Fruit fly (Drosophila melanogaster) whole organism, embryonic: ENCODE measurements around the gene cno.

Source experiments
- CG11696 ChIP-seq: fragments of 200-800 bp; sonication (Bioruptor generic); IDR thresholded peaks from 2 replicates; pipeline ENCODE4 v1.3.6; 2022; ENCODE audit warnings: missing biosample characterization, missing genetic modification characterization
- CG13296 ChIP-seq: fragments of 200-800 bp; sonication (Bioruptor generic); optimal IDR thresholded peaks from 3 replicates; lab custom pipeline; 2018; ENCODE audit warnings: missing biosample characterization, mild to moderate bottlenecking, missing genetic modification characterization
- CG13424 ChIP-seq: fragments of 200-800 bp; sonication (Bioruptor generic); optimal IDR thresholded peaks from 2 replicates; lab custom pipeline; 2019; ENCODE audit warnings: missing biosample characterization, mild to moderate bottlenecking, missing genetic modification characterization, moderate library complexity
- CG13624 ChIP-seq: fragments of 200-800 bp; sonication (Bioruptor generic); optimal IDR thresholded peaks from 2 replicates; lab custom pipeline; 2016; ENCODE audit warnings: missing biosample characterization, missing genetic modification characterization
- CG1602 ChIP-seq: fragments of 200-800 bp; sonication (Bioruptor generic); optimal IDR thresholded peaks from 3 replicates; lab custom pipeline; 2016; ENCODE audit warnings: missing biosample characterization, missing genetic modification characterization
- CG1603 ChIP-seq: fragments of 200-800 bp; sonication (Bioruptor generic); optimal IDR thresholded peaks from 2 replicates; lab custom pipeline; 2019; ENCODE audit warnings: missing biosample characterization, mild to moderate bottlenecking, missing genetic modification characterization, moderate library complexity
- CG17186 ChIP-seq: fragments of 200-800 bp; sonication (Bioruptor generic); optimal IDR thresholded peaks from 3 replicates; lab custom pipeline; 2017; ENCODE audit warnings: missing biosample characterization, missing genetic modification reagents, missing genetic modification characterization
- CG2120 ChIP-seq: fragments of 200-800 bp; sonication (Bioruptor generic); optimal IDR thresholded peaks from 3 replicates; lab custom pipeline; 2016; ENCODE audit warnings: missing biosample characterization, missing genetic modification characterization
- CG30020 ChIP-seq: fragments of 200-800 bp; optimal IDR thresholded peaks from 2 replicates; lab custom pipeline; 2019; ENCODE audit warnings: missing biosample characterization, mild to moderate bottlenecking, missing genetic modification characterization, moderate library complexity
- CG33557 ChIP-seq: fragments of 200-800 bp; sonication (Bioruptor generic); optimal IDR thresholded peaks from 2 replicates; lab custom pipeline; 2019; ENCODE audit warnings: missing biosample characterization, mild to moderate bottlenecking, missing genetic modification characterization, moderate library complexity
- CG3838 ChIP-seq: fragments of 200-800 bp; sonication (Bioruptor generic); optimal IDR thresholded peaks from 3 replicates; lab custom pipeline; 2016; ENCODE audit warnings: missing biosample characterization, missing genetic modification characterization
- CG3995 ChIP-seq: fragments of 200-800 bp; sonication (Bioruptor generic); optimal IDR thresholded peaks from 3 replicates; lab custom pipeline; 2016; ENCODE audit warnings: missing biosample characterization, missing genetic modification characterization
- CG7372 ChIP-seq: fragments of 200-800 bp; sonication (Bioruptor generic); IDR thresholded peaks from 2 replicates; pipeline ENCODE4 v1.3.6; 2022; ENCODE audit warnings: missing biosample characterization, missing genetic modification characterization
- CG7745 ChIP-seq: fragments of 200-800 bp; sonication (Bioruptor generic); optimal IDR thresholded peaks from 2 replicates; lab custom pipeline; 2018; ENCODE audit warnings: missing biosample characterization, mild to moderate bottlenecking, missing genetic modification characterization, moderate library complexity
- CG7963 ChIP-seq: fragments of 200-800 bp; sonication (Bioruptor generic); IDR thresholded peaks from 3 replicates; pipeline ENCODE4 v1.3.6; 2022; ENCODE audit warnings: missing biosample characterization, missing genetic modification characterization; ENCODE audit not compliant: partially characterized antibody
- CG8944 ChIP-seq: fragments of 200-800 bp; sonication (Bioruptor generic); optimal IDR thresholded peaks from 3 replicates; lab custom pipeline; 2016; ENCODE audit warnings: missing biosample characterization, missing genetic modification characterization
- CG9437 ChIP-seq: fragments of 200-800 bp; sonication (Bioruptor generic); optimal IDR thresholded peaks from 2 replicates; lab custom pipeline; 2018; ENCODE audit warnings: missing biosample characterization, mild to moderate bottlenecking, missing genetic modification characterization
- CHES-1-like ChIP-seq: fragments of 200-800 bp; sonication (Bioruptor generic); optimal IDR thresholded peaks from 2 replicates; lab custom pipeline; 2016; ENCODE audit warnings: missing biosample characterization, missing genetic modification characterization
- D19A ChIP-seq: fragments of 200-800 bp; optimal IDR thresholded peaks from 3 replicates; lab custom pipeline; 2019; ENCODE audit warnings: missing biosample characterization, mild to moderate bottlenecking, missing genetic modification characterization, moderate library complexity
- Dek ChIP-seq: fragments of 200-800 bp; sonication (Bioruptor generic); optimal IDR thresholded peaks from 3 replicates; lab custom pipeline; 2019; ENCODE audit warnings: missing biosample characterization, mild to moderate bottlenecking, missing genetic modification characterization, moderate library complexity
- Dfd ChIP-seq, 2 experiments: fragments of >200 bp; optimal IDR thresholded peaks; 2 replicates each; lab custom pipeline; 2017; ENCODE audit warnings: missing biosample characterization in 2 of 2, missing genetic modification characterization in 2 of 2
- Ets65A ChIP-seq: fragments of 200-800 bp; sonication (Bioruptor generic); peaks from one replicate; lab custom pipeline; 2016; ENCODE audit warnings: missing biosample characterization, missing genetic modification characterization
- Hmx ChIP-seq: fragments of 200-800 bp; sonication (Bioruptor generic); optimal IDR thresholded peaks from 2 replicates; lab custom pipeline; 2016; ENCODE audit warnings: missing biosample characterization, missing genetic modification characterization
- Lhr ChIP-seq: fragments of 200-800 bp; sonication (Bioruptor generic); optimal IDR thresholded peaks from 3 replicates; lab custom pipeline; 2017; ENCODE audit warnings: mild to moderate bottlenecking, missing biosample characterization, missing genetic modification reagents, missing genetic modification characterization
- MBD-R2 ChIP-seq: fragments of 200-800 bp; sonication (Bioruptor generic); IDR thresholded peaks from 2 replicates; pipeline ENCODE4 v1.3.6; 2022; ENCODE audit warnings: missing biosample characterization, missing genetic modification characterization
- Meics ChIP-seq: fragments of 200-800 bp; sonication (Bioruptor generic); optimal IDR thresholded peaks from 2 replicates; lab custom pipeline; 2017; ENCODE audit warnings: missing biosample characterization, mild to moderate bottlenecking, missing genetic modification characterization
- NC2α ChIP-seq: fragments of 200-800 bp; sonication (Bioruptor generic); optimal IDR thresholded peaks from 2 replicates; lab custom pipeline; 2016; ENCODE audit warnings: missing biosample characterization, missing genetic modification characterization
- NFAT ChIP-seq: fragments of 200-800 bp; sonication (Bioruptor generic); IDR thresholded peaks from 2 replicates; pipeline ENCODE4 v1.3.6; 2022; ENCODE audit warnings: missing biosample characterization, missing genetic modification characterization
- Stat92E ChIP-seq, 3 experiments: fragments of >200 bp in 2 of 3; fragments of 200-800 bp in 1 of 3; sonication (Bioruptor generic) in 1 of 3; optimal IDR thresholded peaks; 2 replicates each; lab custom pipeline; 2017 to 2019; ENCODE audit warnings: missing biosample characterization in 3 of 3, missing genetic modification characterization in 3 of 3, mild to moderate bottlenecking in 1 of 3, moderate library complexity in 1 of 3
- Xbp1 ChIP-seq: fragments of 200-800 bp; sonication (Bioruptor generic); optimal IDR thresholded peaks from 3 replicates; lab custom pipeline; 2016; ENCODE audit warnings: missing biosample characterization, mild to moderate bottlenecking, missing genetic modification characterization
- en ChIP-seq: fragments of 200-800 bp; sonication (Bioruptor generic); optimal IDR thresholded peaks from 2 replicates; lab custom pipeline; 2016; ENCODE audit warnings: missing biosample characterization, missing genetic modification characterization
- fu2 ChIP-seq: fragments of 200-800 bp; sonication (Bioruptor generic); optimal IDR thresholded peaks from 2 replicates; lab custom pipeline; 2016; ENCODE audit warnings: missing biosample characterization, missing genetic modification characterization
- gro ChIP-seq: fragments of 200-800 bp; sonication (Bioruptor generic); optimal IDR thresholded peaks from 2 replicates; lab custom pipeline; 2016; ENCODE audit warnings: missing biosample characterization, missing genetic modification characterization
- jigr1 ChIP-seq: fragments of 200-800 bp; sonication (Bioruptor generic); IDR thresholded peaks from 3 replicates; pipeline ENCODE4 v1.3.6; 2022; ENCODE audit warnings: missing biosample characterization, missing genetic modification characterization
- lbe ChIP-seq: fragments of 200-800 bp; sonication (Bioruptor generic); optimal IDR thresholded peaks from 2 replicates; lab custom pipeline; 2016; ENCODE audit warnings: missing biosample characterization, mild to moderate bottlenecking, missing genetic modification characterization
- lov ChIP-seq, 2 experiments: fragments of 200-800 bp in 1 of 2; fragments of >200 bp in 1 of 2; sonication (Bioruptor generic) in 1 of 2; IDR thresholded peaks in 1 of 2; optimal IDR thresholded peaks in 1 of 2; 2 replicates in 1 of 2; 3 replicates in 1 of 2; pipeline versions ENCODE4 v1.3.6 to Lab custom; 2017 to 2022; ENCODE audit warnings: missing biosample characterization in 1 of 2, missing genetic modification characterization in 1 of 2
- nau ChIP-seq: fragments of 200-800 bp; sonication (Bioruptor generic); optimal IDR thresholded peaks from 3 replicates; lab custom pipeline; 2017; ENCODE audit warnings: missing biosample characterization, mild to moderate bottlenecking, missing genetic modification characterization, missing genetic modification reagents
- nmo ChIP-seq: fragments of 200-800 bp; sonication (Bioruptor generic); optimal IDR thresholded peaks from 2 replicates; lab custom pipeline; 2018; ENCODE audit warnings: missing biosample characterization, mild to moderate bottlenecking, missing genetic modification characterization, moderate library complexity
- nom ChIP-seq: fragments of 200-800 bp; sonication (Bioruptor generic); optimal IDR thresholded peaks from 2 replicates; lab custom pipeline; 2017; ENCODE audit warnings: missing biosample characterization, missing genetic modification characterization, mild to moderate bottlenecking, moderate library complexity, missing genetic modification reagents
- onecut ChIP-seq: fragments of 200-800 bp; sonication (Bioruptor generic); IDR thresholded peaks from 2 replicates; pipeline ENCODE4 v1.3.6; 2022; ENCODE audit warnings: missing biosample characterization, missing genetic modification characterization
- psq ChIP-seq: fragments of 200-800 bp; sonication (Bioruptor generic); optimal IDR thresholded peaks from 2 replicates; lab custom pipeline; 2017; ENCODE audit warnings: missing biosample characterization, missing genetic modification characterization
- pzg ChIP-seq: fragments of 200-800 bp; sonication (Bioruptor generic); optimal IDR thresholded peaks from 3 replicates; lab custom pipeline; 2018; ENCODE audit warnings: missing biosample characterization, mild to moderate bottlenecking, missing genetic modification characterization, moderate library complexity
- rib ChIP-seq: fragments of 200-800 bp; sonication (Bioruptor generic); IDR thresholded peaks from 2 replicates; pipeline ENCODE4 v1.3.6; 2022; ENCODE audit warnings: missing biosample characterization, missing genetic modification characterization
- scrt ChIP-seq: fragments of 200-800 bp; sonication (Bioruptor generic); optimal IDR thresholded peaks from 2 replicates; lab custom pipeline; 2018; ENCODE audit warnings: missing biosample characterization, mild to moderate bottlenecking, missing genetic modification characterization, moderate library complexity
- sens-2 ChIP-seq: fragments of 200-800 bp; sonication (Bioruptor generic); IDR thresholded peaks from 2 replicates; pipeline ENCODE4 v1.3.6; 2022; ENCODE audit warnings: missing biosample characterization, missing genetic modification characterization
- sna ChIP-seq: fragments of 200-800 bp; sonication (Bioruptor generic); IDR thresholded peaks from 2 replicates; pipeline ENCODE4 v1.3.6; 2022; ENCODE audit warnings: missing biosample characterization, missing genetic modification characterization; ENCODE audit not compliant: partially characterized antibody
- sr ChIP-seq: fragments of 200-800 bp; sonication (Bioruptor generic); IDR thresholded peaks from 3 replicates; pipeline ENCODE4 v1.3.6; 2022; ENCODE audit warnings: missing biosample characterization, missing genetic modification characterization
- stwl ChIP-seq: fragments of 200-800 bp; sonication (Bioruptor generic); optimal IDR thresholded peaks from 3 replicates; lab custom pipeline; 2018; ENCODE audit warnings: missing biosample characterization, mild to moderate bottlenecking, missing genetic modification characterization, moderate library complexity
- wdn ChIP-seq: fragments of 200-800 bp; sonication (Bioruptor generic); IDR thresholded peaks from 2 replicates; pipeline ENCODE4 v1.3.6; 2022; ENCODE audit warnings: missing biosample characterization, missing genetic modification characterization
- wor ChIP-seq: fragments of 200-800 bp; sonication (Bioruptor generic); IDR thresholded peaks from 2 replicates; pipeline ENCODE4 v1.3.6; 2022; ENCODE audit warnings: missing biosample characterization, missing genetic modification characterization

cno gene

dm6 chr3R:5251243-5251865 lies 34.1 kb upstream of the cno start, which contains the start of gene CtsF (continued):
- TF ChIP-seq CG13624 (GFP tag; lab: Kevin White, UChicago) (peak; percentile 40), nau (GFP tag; lab: Kevin White, UChicago) (no peak), onecut (GFP tag; lab: Robert Waterston, UW) (no peak; the same call in 1 of the 2 replicates), scrt (peak; percentile 94), psq (GFP tag; lab: Kevin White, UChicago) (no peak), wdn (no peak), NFAT (GFP tag; lab: Robert Waterston, UW) (no peak), CG3995 (no peak), CG13296 (GFP tag; lab: Kevin White, UChicago) (peak; percentile 30), CG2120 (GFP tag; lab: Kevin White, UChicago) (peak; percentile 15), CG17186 (GFP tag; lab: Kevin White, UChicago) (peak; percentile 70), Meics (GFP tag; lab: Kevin White, UChicago) (no peak), pzg (peak; percentile 93), CHES-1-like (GFP tag; lab: Kevin White, UChicago) (peak; percentile 49), stwl (peak; percentile 78), Dek (tag; lab: Kevin White, UChicago) (no peak), NC2α (GFP tag; lab: Kevin White, UChicago) (no peak), lov (optimal IDR thresholded peaks at IDR 0.05; lab: Kevin White, UChicago) (no peak), lov (GFP tag; IDR thresholded peaks at IDR 0.05; lab: Robert Waterston, UW) (0 out of 3 replicates have a peak, but pooled peaks have one; percentile 21), jigr1 (GFP tag; lab: Robert Waterston, UW) (no peak), MBD-R2 (peak; percentile 70), CG9437 (GFP tag; lab: Kevin White, UChicago) (no peak), lbe (GFP tag; lab: Kevin White, UChicago) (peak; percentile 67), CG13424 (tag; lab: Kevin White, UChicago) (no peak), fu2 (GFP tag; lab: Kevin White, UChicago) (no peak), D19A (no peak), sr (GFP tag; lab: Robert Waterston, UW) (no peak), Xbp1 (GFP tag; lab: Kevin White, UChicago) (peak; percentile 12), CG7745 (no peak), CG8944 (GFP tag; lab: Kevin White, UChicago) (no peak), sna (GFP tag; lab: Robert Waterston, UW) (peak; percentile 99), CG33557 (GFP tag; lab: Kevin White, UChicago) (no peak), Dfd (GFP tag; optimal IDR thresholded peaks at IDR 0.05; lab: Kevin White, UChicago) (no peak), en (GFP tag; lab: Kevin White, UChicago) (no peak), Stat92E (GFP tag; optimal IDR thresholded peaks at IDR 0.05; lab: Kevin White, UChicago) (peak in 1 of 3 experiments; percentile 27), Hmx (GFP tag; lab: Kevin White, UChicago) (no peak), CG30020 (tag; lab: Kevin White, UChicago) (peak; percentile 43), nom (no peak), CG3838 (GFP tag; lab: Kevin White, UChicago) (no peak), CG7372 (GFP tag; lab: Robert Waterston, UW) (no peak), CG1602 (GFP tag; lab: Kevin White, UChicago) (no peak), gro (GFP tag; lab: Kevin White, UChicago) (peak; percentile 57), CG7963 (peak; percentile 99), CG1603 (tag; lab: Kevin White, UChicago) (peak; percentile 48), CG11696 (GFP tag; lab: Robert Waterston, UW) (no peak), sens-2 (GFP tag; lab: Robert Waterston, UW) (no peak), nmo (GFP tag; lab: Kevin White, UChicago) (peak; percentile 41), Ets65A (no peak), wor (GFP tag; lab: Robert Waterston, UW) (no peak), Lhr (GFP tag; lab: Kevin White, UChicago) (peak; percentile 14), rib (GFP tag; lab: Robert Waterston, UW) (peak; percentile 54; the same call in 1 of the 2 replicates)
